Worm (Caenorhabditis elegans) whole organism, L1 larva: ENCODE measurements around the gene mpst-7.

Experiments
- C16A3.4 ChIP-seq: fragments of 150-350 bp; optimal IDR thresholded peaks from 2 replicates; lab custom pipeline; 2014; ENCODE audit warnings: missing biosample characterization, missing genetic modification characterization
- Y116A8C.19 ChIP-seq: sonication (generic microtip); optimal IDR thresholded peaks from 2 replicates; lab custom pipeline; 2016; ENCODE audit warnings: missing compliant biosample characterization, missing genetic modification characterization, borderline replicate concordance
- aha-1 ChIP-seq: fragments of 150-350 bp; optimal IDR thresholded peaks from 2 replicates; lab custom pipeline; 2014; ENCODE audit warnings: missing biosample characterization, missing genetic modification characterization
- alr-1 ChIP-seq: fragments of 200-800 bp; sonication (Bioruptor generic); optimal IDR thresholded peaks from 2 replicates; lab custom pipeline; 2018; ENCODE audit warnings: borderline replicate concordance, mild to moderate bottlenecking, missing genetic modification characterization, missing compliant biosample characterization
- blmp-1 ChIP-seq: fragments of 150-350 bp; optimal IDR thresholded peaks from 2 replicates; lab custom pipeline; 2014; ENCODE audit warnings: missing biosample characterization, missing genetic modification characterization
- ceh-8 ChIP-seq: fragments of 200-800 bp; sonication (Bioruptor generic); optimal IDR thresholded peaks from 2 replicates; lab custom pipeline; 2018; ENCODE audit warnings: mild to moderate bottlenecking, missing genetic modification characterization, moderate library complexity, missing compliant biosample characterization
- ceh-82 ChIP-seq, 3 experiments: fragments of 150-350 bp in 1 of 3; sonication (generic microtip) in 2 of 3; optimal IDR thresholded peaks; 2 replicates each; lab custom pipeline; 2014 to 2017; ENCODE audit warnings: missing biosample characterization in 3 of 3, missing genetic modification characterization in 3 of 3
- ces-1 ChIP-seq: fragments of 150-350 bp; optimal IDR thresholded peaks from 2 replicates; lab custom pipeline; 2014; ENCODE audit warnings: missing biosample characterization, missing genetic modification reagents, missing genetic modification characterization
- dpl-1 ChIP-seq, 3 experiments: fragments of 150-350 bp in 2 of 3; sonication (generic microtip) in 1 of 3; optimal IDR thresholded peaks; 2 replicates each; lab custom pipeline; 2014 to 2017; ENCODE audit warnings: missing biosample characterization in 3 of 3, missing genetic modification characterization in 3 of 3, missing genetic modification reagents in 3 of 3
- dsc-1 ChIP-seq: sonication (generic microtip); optimal IDR thresholded peaks from 2 replicates; lab custom pipeline; 2016; ENCODE audit warnings: mild to moderate bottlenecking, missing genetic modification characterization, missing compliant biosample characterization
- efl-1 ChIP-seq, 4 experiments: fragments of 150-350 bp; optimal IDR thresholded peaks in 3 of 4; peaks in 1 of 4; 1 replicate in 1 of 4; 2 replicates in 3 of 4; lab custom pipeline; 2014; ENCODE audit warnings: missing biosample characterization in 2 of 4, missing genetic modification characterization in 2 of 4, missing genetic modification reagents in 2 of 4
- efl-3 ChIP-seq: fragments of 200-800 bp; sonication (Bioruptor generic); optimal IDR thresholded peaks from 2 replicates; lab custom pipeline; 2018; ENCODE audit warnings: mild to moderate bottlenecking, missing genetic modification characterization, missing compliant biosample characterization
- egl-13 ChIP-seq: sonication (generic microtip); optimal IDR thresholded peaks from 2 replicates; lab custom pipeline; 2016; ENCODE audit warnings: missing genotype, missing genetic modification reagents, missing genetic modification characterization, missing compliant biosample characterization
- fos-1 ChIP-seq: fragments of 150-350 bp; optimal IDR thresholded peaks from 2 replicates; lab custom pipeline; 2014; ENCODE audit warnings: missing biosample characterization, missing genetic modification characterization
- hlh-4 ChIP-seq: sonication (generic microtip); optimal IDR thresholded peaks from 2 replicates; lab custom pipeline; 2016; ENCODE audit warnings: mild to moderate bottlenecking, missing genetic modification characterization, missing compliant biosample characterization
- jun-1 ChIP-seq: fragments of 150-350 bp; optimal IDR thresholded peaks from 2 replicates; lab custom pipeline; 2014; ENCODE audit warnings: missing biosample characterization, missing genetic modification reagents, missing genetic modification characterization
- lin-13 ChIP-seq: fragments of 150-350 bp; optimal IDR thresholded peaks from 2 replicates; lab custom pipeline; 2014; ENCODE audit warnings: missing biosample characterization, missing genetic modification reagents, missing genetic modification characterization
- lin-14 ChIP-seq: fragments of 200-800 bp; sonication (Bioruptor generic); optimal IDR thresholded peaks from 2 replicates; lab custom pipeline; 2018; ENCODE audit warnings: mild to moderate bottlenecking, missing genetic modification characterization, moderate library complexity, missing compliant biosample characterization
- lin-15B ChIP-seq: fragments of 150-350 bp; sonication (generic microtip); optimal IDR thresholded peaks from 3 replicates; lab custom pipeline; 2014; ENCODE audit warnings: missing biosample characterization, missing genetic modification characterization
- lin-35 ChIP-seq, 2 experiments: fragments of 150-350 bp; optimal IDR thresholded peaks; 2 replicates each; lab custom pipeline; 2014; ENCODE audit warnings: missing biosample characterization in 2 of 2, missing genetic modification characterization in 2 of 2, missing genetic modification reagents in 2 of 2
- lsy-2 ChIP-seq, 2 experiments: fragments of 150-350 bp; optimal IDR thresholded peaks; 2 replicates each; lab custom pipeline; 2014; ENCODE audit warnings: missing biosample characterization in 2 of 2, missing genetic modification characterization in 2 of 2
- mdl-1 ChIP-seq, 2 experiments: fragments of 150-350 bp; optimal IDR thresholded peaks; 2 replicates each; lab custom pipeline; 2014 to 2017; ENCODE audit warnings: missing biosample characterization in 2 of 2, missing genetic modification characterization in 2 of 2, inconsistent platforms in 1 of 2
- mef-2 ChIP-seq: fragments of 150-350 bp; optimal IDR thresholded peaks from 2 replicates; lab custom pipeline; 2014; ENCODE audit warnings: missing biosample characterization, missing genetic modification characterization
- mep-1 ChIP-seq: fragments of 150-350 bp; optimal IDR thresholded peaks from 2 replicates; lab custom pipeline; 2014; ENCODE audit warnings: missing biosample characterization, missing genetic modification characterization
- nhr-11 ChIP-seq: fragments of 150-350 bp; optimal IDR thresholded peaks from 2 replicates; lab custom pipeline; 2014; ENCODE audit warnings: missing biosample characterization, missing genetic modification characterization
- nhr-20 ChIP-seq: sonication (generic microtip); optimal IDR thresholded peaks from 2 replicates; lab custom pipeline; 2016; ENCODE audit warnings: mild to moderate bottlenecking, missing genetic modification characterization, missing compliant biosample characterization
- nhr-47 ChIP-seq: sonication (generic microtip); optimal IDR thresholded peaks from 2 replicates; lab custom pipeline; 2016; ENCODE audit warnings: mild to moderate bottlenecking, missing genetic modification characterization, moderate library complexity, missing compliant biosample characterization
- nhr-71 ChIP-seq: sonication (generic microtip); optimal IDR thresholded peaks from 2 replicates; lab custom pipeline; 2016; ENCODE audit warnings: mild to moderate bottlenecking, missing genetic modification characterization, moderate library complexity, missing compliant biosample characterization
- nhr-84 ChIP-seq: sonication (generic microtip); optimal IDR thresholded peaks from 2 replicates; lab custom pipeline; 2017; ENCODE audit warnings: missing biosample characterization, missing genetic modification characterization
- nhr-85 ChIP-seq: sonication (generic microtip); peaks from one replicate; lab custom pipeline; 2016; ENCODE audit warnings: missing genetic modification characterization, inconsistent platforms, missing compliant biosample characterization
- rnt-1 ChIP-seq: sonication (generic microtip); optimal IDR thresholded peaks from 2 replicates; lab custom pipeline; 2016; ENCODE audit warnings: mild to moderate bottlenecking, missing genetic modification characterization, moderate library complexity, missing compliant biosample characterization
- snpc-4 ChIP-seq: fragments of 150-350 bp; optimal IDR thresholded peaks from 2 replicates; lab custom pipeline; 2014; ENCODE audit warnings: missing biosample characterization, missing genetic modification characterization
- snu-23 ChIP-seq: sonication (generic microtip); optimal IDR thresholded peaks from 2 replicates; lab custom pipeline; 2016; ENCODE audit warnings: missing genetic modification characterization, missing compliant biosample characterization
- swsn-7 ChIP-seq: sonication (generic microtip); optimal IDR thresholded peaks from 2 replicates; lab custom pipeline; 2016; ENCODE audit warnings: missing genetic modification characterization, missing compliant biosample characterization
- tbx-2 ChIP-seq: sonication (generic microtip); optimal IDR thresholded peaks from 2 replicates; lab custom pipeline; 2016; ENCODE audit warnings: missing genetic modification characterization, missing compliant biosample characterization
- unc-98 ChIP-seq: fragments of 200-800 bp; sonication (Bioruptor generic); IDR thresholded peaks from 2 replicates; pipeline ENCODE4 v1.3.6; 2022; ENCODE audit warnings: missing genetic modification characterization, missing compliant biosample characterization
- zag-1 ChIP-seq: fragments of 150-350 bp; optimal IDR thresholded peaks from 2 replicates; lab custom pipeline; 2014; ENCODE audit warnings: missing biosample characterization, missing genetic modification characterization
- zip-4 ChIP-seq: fragments of 200-800 bp; sonication (Bioruptor generic); optimal IDR thresholded peaks from 2 replicates; lab custom pipeline; 2018; ENCODE audit warnings: mild to moderate bottlenecking, missing genetic modification characterization, moderate library complexity, missing compliant biosample characterization

Gene mpst-7

DNA sequence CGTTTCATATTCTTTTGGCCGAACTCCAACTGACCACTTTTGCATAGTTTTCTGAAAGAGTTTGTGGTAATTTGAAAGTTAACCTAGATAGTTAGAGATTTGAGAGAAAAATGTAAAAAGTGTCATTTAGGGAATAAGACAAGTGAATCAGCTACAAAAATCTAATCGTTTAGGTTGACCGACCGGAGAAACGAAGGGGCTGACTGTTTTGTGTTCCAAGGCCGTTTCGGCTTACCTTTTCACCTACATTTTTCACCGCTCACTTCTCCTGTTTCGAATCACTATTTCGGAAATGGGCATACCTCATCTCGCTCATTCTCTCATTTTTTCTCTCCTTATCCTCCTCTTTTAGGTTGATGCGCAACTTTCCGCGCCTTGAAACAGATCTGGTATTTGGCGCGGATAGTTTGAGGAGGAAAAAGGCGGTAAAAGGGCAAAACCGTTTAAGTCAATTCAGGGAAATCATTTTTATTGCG, at the start of gene mpst-7:
mpst-7 (minus strand) TSS at position 51 of the 476 bp plus-strand sequence.
- TF ChIP-seq nhr-71 (tag; lab: Kevin White, UChicago) = no peak
- TF ChIP-seq efl-1 (optimal IDR thresholded peaks at IDR 0.05; lab: Kevin White, UChicago) = no peak
- peak in 1 of 2 experiments; percentile 65 for TF ChIP-seq efl-1 (GFP tag; optimal IDR thresholded peaks at IDR 0.05 in 1 of 2; lab: Kevin White, UChicago)
- TF ChIP-seq blmp-1 (tag; lab: Kevin White, UChicago) = peak; percentile 83
- TF ChIP-seq lin-14 = peak; percentile 80
- TF ChIP-seq mep-1 (tag; lab: Kevin White, UChicago) = no peak
- TF ChIP-seq, all 84 proteins: peak for 3

DNA sequence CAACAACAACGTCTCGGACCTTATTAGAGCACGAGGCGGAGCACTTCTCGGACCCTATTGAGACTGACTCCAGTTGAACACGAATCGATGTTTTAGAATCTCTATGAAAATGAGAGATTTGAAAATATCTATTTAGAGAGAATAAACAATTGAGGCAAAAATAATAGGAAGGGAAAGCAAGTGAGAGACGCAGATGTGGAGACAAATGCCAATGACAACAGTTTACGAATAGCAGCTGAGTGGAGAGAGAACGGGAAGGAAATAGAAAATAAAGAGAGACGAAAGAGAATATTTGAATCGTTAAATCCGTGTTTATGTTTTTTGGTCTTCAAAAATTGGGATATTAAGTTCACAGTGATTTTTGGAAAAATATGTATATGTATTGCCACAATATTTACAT, 48.9 kb upstream of the mpst-7 start:
- TF ChIP-seq lin-35 (GFP tag; optimal IDR thresholded peaks at IDR 0.05; lab: Kevin White, UChicago) (peak in 1 of 2 experiments; percentile 19), snu-23 (GFP tag; lab: Kevin White, UChicago) (peak; percentile 59), lin-14 (peak; percentile 84), alr-1 (no peak), fos-1 (no peak), lsy-2 (tag; optimal IDR thresholded peaks at IDR 0.05; lab: Kevin White, UChicago) (peak; percentile 0 to 37), efl-1 (optimal IDR thresholded peaks at IDR 0.05; lab: Kevin White, UChicago) (peak in 1 of 2 experiments; percentile 32), efl-1 (GFP tag; optimal IDR thresholded peaks at IDR 0.05 in 1 of 2; lab: Kevin White, UChicago) (peak in 1 of 2 experiments; percentile 74), dsc-1 (tag; lab: Kevin White, UChicago) (peak; percentile 2), blmp-1 (tag; lab: Kevin White, UChicago) (peak; percentile 70), nhr-85 (tag; lab: Kevin White, UChicago) (peak; percentile 52), nhr-47 (peak; percentile 23), lin-13 (GFP tag; lab: Kevin White, UChicago) (no peak), efl-3 (GFP tag; lab: Kevin White, UChicago) (no peak), tbx-2 (tag; lab: Kevin White, UChicago) (peak; percentile 22), hlh-4 (tag; lab: Kevin White, UChicago) (no peak), nhr-71 (tag; lab: Kevin White, UChicago) (peak; percentile 61), swsn-7 (tag; lab: Kevin White, UChicago) (peak; percentile 31), mef-2 (tag; lab: Kevin White, UChicago) (no peak), nhr-20 (tag; lab: Kevin White, UChicago) (peak; percentile 51), snpc-4 (tag; lab: Kevin White, UChicago) (peak; percentile 19), rnt-1 (tag; lab: Kevin White, UChicago) (peak; percentile 22), dpl-1 (GFP tag; optimal IDR thresholded peaks at IDR 0.05; lab: Kevin White, UChicago) (peak in 2 of 3 experiments; percentile 8 to 14)

DNA sequence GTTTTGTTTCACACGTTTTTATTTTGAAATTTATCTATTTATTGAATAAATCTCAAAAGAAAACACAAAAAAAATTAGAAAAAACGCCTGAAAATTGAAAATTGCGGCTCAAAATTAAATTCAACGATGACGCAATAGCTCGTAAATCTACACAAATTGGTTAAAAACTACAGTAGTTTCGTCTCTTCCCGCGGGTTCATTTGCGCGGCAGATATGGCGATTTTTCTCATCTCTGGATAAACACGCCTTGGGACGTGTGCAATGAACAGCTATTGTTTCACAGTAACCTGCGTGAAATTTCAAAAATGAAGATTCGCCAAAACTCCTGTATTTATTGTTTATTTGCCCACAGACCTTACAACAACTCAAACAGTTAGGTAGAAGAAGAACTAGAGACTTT, 48.3 kb upstream of the mpst-7 start:
- TF ChIP-seq ceh-8 (no peak), dpl-1 (GFP tag; optimal IDR thresholded peaks at IDR 0.05; lab: Kevin White, UChicago) (no peak), alr-1 (no peak), mep-1 (tag; lab: Kevin White, UChicago) (no peak), nhr-84 (tag; lab: Kevin White, UChicago) (no peak), C16A3.4 (tag; lab: Kevin White, UChicago) (no peak), ces-1 (GFP tag; lab: Kevin White, UChicago) (no peak), lin-15B (tag; lab: Kevin White, UChicago) (no peak), zip-4 (GFP tag; lab: Kevin White, UChicago) (no peak), lin-35 (GFP tag; optimal IDR thresholded peaks at IDR 0.05; lab: Kevin White, UChicago) (no peak), zag-1 (tag; lab: Kevin White, UChicago) (no peak), rnt-1 (tag; lab: Kevin White, UChicago) (no peak), mdl-1 (tag; optimal IDR thresholded peaks at IDR 0.05; lab: Kevin White, UChicago) (no peak), Y116A8C.19 (tag; lab: Kevin White, UChicago) (no peak)
- TF ChIP-seq, all 84 proteins: peak for 0

DNA sequence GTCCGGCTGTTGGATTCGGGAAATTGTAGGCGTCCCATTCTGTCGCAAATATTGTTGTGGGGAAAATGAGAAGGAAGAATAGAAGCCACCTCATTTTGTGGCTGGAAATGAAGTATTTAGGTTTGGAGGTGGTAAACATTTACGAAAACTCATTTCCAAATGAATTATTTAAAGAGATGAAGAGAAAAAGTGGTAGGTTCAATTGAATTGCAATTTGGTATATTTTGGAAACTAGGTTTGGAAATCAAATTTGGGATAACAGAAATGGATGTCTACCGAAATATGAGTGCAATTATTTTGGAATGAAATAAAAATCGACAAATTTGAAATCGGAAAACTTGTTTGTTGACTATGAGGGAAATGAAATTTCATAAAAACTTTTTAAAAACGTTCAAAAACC, 47.9 kb upstream of the mpst-7 start, which contains the start of gene F15B9.10:
F15B9.10 (minus strand) TSS at position 101 of the 400 bp plus-strand sequence.
- TF ChIP-seq lin-14 (no peak), jun-1 (tag; lab: Kevin White, UChicago) (no peak), aha-1 (no peak), nhr-11 (tag; lab: Kevin White, UChicago) (no peak), unc-98 (GFP tag; lab: Robert Waterston, UW) (no peak), lin-15B (tag; lab: Kevin White, UChicago) (no peak), egl-13 (tag; lab: Kevin White, UChicago) (no peak), ceh-82 (tag; optimal IDR thresholded peaks at IDR 0.05; lab: Kevin White, UChicago) (no peak)
